Worm (Caenorhabditis elegans) whole organism, L1 larva: ENCODE data around the gene F40H3.2.

Source experiments
- aly-2 ChIP-seq: fragments of 150-350 bp; optimal IDR thresholded peaks from 2 replicates; lab custom pipeline; 2014; ENCODE audit warnings: missing biosample characterization, missing genetic modification characterization
- ceh-82 ChIP-seq, 3 experiments: fragments of 150-350 bp in 1 of 3; sonication (generic microtip) in 2 of 3; optimal IDR thresholded peaks; 2 replicates each; lab custom pipeline; 2014 to 2017; ENCODE audit warnings: missing biosample characterization in 3 of 3, missing genetic modification characterization in 3 of 3
- ets-5 ChIP-seq: fragments of 200-800 bp; sonication (Bioruptor generic); IDR thresholded peaks from 2 replicates; pipeline ENCODE4 v1.3.6; 2022; ENCODE audit warnings: missing genetic modification characterization, missing compliant biosample characterization
- isw-1 ChIP-seq: fragments of 200-800 bp; sonication (Bioruptor generic); IDR thresholded peaks from 2 replicates; pipeline ENCODE4 v1.3.6; 2022; ENCODE audit warnings: missing genetic modification characterization, missing compliant biosample characterization
- lin-15B ChIP-seq: fragments of 150-350 bp; sonication (generic microtip); optimal IDR thresholded peaks from 3 replicates; lab custom pipeline; 2014; ENCODE audit warnings: missing biosample characterization, missing genetic modification characterization
- nhr-11 ChIP-seq: fragments of 150-350 bp; optimal IDR thresholded peaks from 2 replicates; lab custom pipeline; 2014; ENCODE audit warnings: missing biosample characterization, missing genetic modification characterization
- nhr-237 ChIP-seq: fragments of 150-350 bp; optimal IDR thresholded peaks from 2 replicates; lab custom pipeline; 2014; ENCODE audit warnings: missing biosample characterization, missing genetic modification characterization

DNA sequence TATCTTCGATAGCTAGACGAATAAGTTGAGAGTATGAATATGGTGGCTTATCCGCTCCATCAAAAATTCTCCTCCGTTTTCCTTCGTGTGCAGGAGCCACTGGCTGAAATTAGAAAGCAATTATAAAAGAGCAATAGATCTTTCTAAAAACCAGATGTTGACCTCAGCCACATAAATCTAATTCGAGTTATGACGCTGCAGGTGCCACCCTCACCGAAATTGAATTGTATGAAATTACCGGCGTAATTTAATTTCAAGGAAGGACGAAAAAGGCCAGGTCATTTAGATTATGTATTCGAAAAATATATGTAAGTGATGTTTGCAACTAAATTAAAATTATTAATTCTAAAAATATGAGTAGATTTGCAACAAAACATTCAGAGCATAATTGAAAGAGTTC lies 17.3 kb downstream of the F40H3.2 start:
- TF ChIP-seq lin-15B (tag; lab: Kevin White, UChicago): no peak
- TF ChIP-seq aly-2 (tag; lab: Kevin White, UChicago): no peak
- TF ChIP-seq ets-5: no peak
- TF ChIP-seq nhr-11 (tag; lab: Kevin White, UChicago): no peak
- no peak for TF ChIP-seq ceh-82 (tag; optimal IDR thresholded peaks at IDR 0.05; lab: Kevin White, UChicago)
- no peak for TF ChIP-seq isw-1 (GFP tag; lab: Robert Waterston, UW)
- no peak for TF ChIP-seq nhr-237
